Fruit fly (Drosophila melanogaster): ENCODE data around the gene Usp32.

Gene Usp32

dm6 chr3L:19906780-19907705, 36.1 kb downstream of the Usp32 start (continued):
- TF ChIP-seq CG3407 (GFP tag; optimal IDR thresholded peaks at IDR 0.05) (peak; percentile 86), ind (GFP tag; optimal IDR thresholded peaks at IDR 0.05) (peak; percentile 25), Hsf (GFP tag; optimal IDR thresholded peaks at IDR 0.05) (peak; percentile 58), p53 (GFP tag; optimal IDR thresholded peaks at IDR 0.05) (peak; percentile 33), CG18599 (GFP tag; optimal IDR thresholded peaks at IDR 0.05) (peak; percentile 88), CG17912 (GFP tag; optimal IDR thresholded peaks at IDR 0.05) (peak; percentile 34), jumu (GFP tag; optimal IDR thresholded peaks at IDR 0.05) (peak; percentile 37), Pdp1 (GFP tag; optimal IDR thresholded peaks at IDR 0.05) (peak; percentile 54 to 91), Trl (optimal IDR thresholded peaks at IDR 0.05) (peak; percentile 66 to 86), Trl (GFP tag; optimal IDR thresholded peaks at IDR 0.05) (peak; percentile 77), D19A (tag; optimal IDR thresholded peaks at IDR 0.05) (peak; percentile 9), CG8765 (GFP tag; IDR thresholded peaks at IDR 0.05) (no peak), maf-S (GFP tag; optimal IDR thresholded peaks at IDR 0.05) (peak; percentile 53), Med (GFP tag) (peak; percentile 95), CG3838 (GFP tag; optimal IDR thresholded peaks at IDR 0.05) (peak; percentile 10), nom (GFP tag; optimal IDR thresholded peaks at IDR 0.05) (no peak), Kr (GFP tag; optimal IDR thresholded peaks at IDR 0.05) (peak; percentile 22), CG12236 (GFP tag; optimal IDR thresholded peaks at IDR 0.05) (peak; percentile 74), CG30403 (GFP tag; optimal IDR thresholded peaks at IDR 0.05) (peak; percentile 11), CG7928 (GFP tag; optimal IDR thresholded peaks at IDR 0.05) (no peak), run (tag; optimal IDR thresholded peaks at IDR 0.05) (no peak), CG11456 (GFP tag; IDR thresholded peaks at IDR 0.05) (peak; percentile 62; the same call in 1 of the 3 replicates), CG17361 (GFP tag; IDR thresholded peaks at IDR 0.05) (peak; percentile 40; the same call in 1 of the 3 replicates), Lhr (GFP tag; optimal IDR thresholded peaks at IDR 0.05) (peak; percentile 62), caup (GFP tag; optimal IDR thresholded peaks at IDR 0.05; ENCODE audit: severe bottlenecking) (peak; percentile 88), Ada2b (GFP tag; IDR thresholded peaks at IDR 0.05) (peak; percentile 21; the same call in 1 of the 2 replicates), lola (GFP tag; optimal IDR thresholded peaks at IDR 0.05) (peak in 1 of 3 experiments; percentile 56), Eip74EF (GFP tag; optimal IDR thresholded peaks at IDR 0.05) (peak in 1 of 2 experiments; percentile 20), cg (GFP tag; optimal IDR thresholded peaks at IDR 0.05) (peak; percentile 89), Gsc (GFP tag; IDR thresholded peaks at IDR 0.05) (no peak), CG10267 (tag; optimal IDR thresholded peaks at IDR 0.05) (no peak), CG3726 (GFP tag; IDR thresholded peaks at IDR 0.05) (no peak; the same call in 2 of the 3 replicates), Aef1 (GFP tag; IDR thresholded peaks at IDR 0.05) (no peak; the same call in 2 of the 3 replicates), ham (GFP tag; IDR thresholded peaks at IDR 0.05) (no peak), Abd-B (GFP tag; optimal IDR thresholded peaks at IDR 0.05) (no peak), dimm (GFP tag; IDR thresholded peaks at IDR 0.05) (no peak), rib (GFP tag; IDR thresholded peaks at IDR 0.05) (0 out of 2 replicates have a peak, but pooled peaks have one; percentile 22), CG4328 (GFP tag; optimal IDR thresholded peaks at IDR 0.05) (peak; percentile 74), CG3847 (GFP tag; IDR thresholded peaks at IDR 0.05) (no peak; the same call in 1 of the 2 replicates), gsb-n (tag; optimal IDR thresholded peaks at IDR 0.05) (peak; percentile 8), CG16813 (GFP tag; IDR thresholded peaks at IDR 0.05; ENCODE audit: partially characterized antibody) (no peak), CG8290 (GFP tag; optimal IDR thresholded peaks at IDR 0.05) (no peak), CG8290 (tag; optimal IDR thresholded peaks at IDR 0.05) (peak; percentile 66 to 91), klu (GFP tag; IDR thresholded peaks at IDR 0.05) (no peak), wor (GFP tag; IDR thresholded peaks at IDR 0.05) (no peak), CG7357 (GFP tag; IDR thresholded peaks at IDR 0.05) (no peak), fd3F (GFP tag; optimal IDR thresholded peaks at IDR 0.05) (peak; percentile 64), CG6175 (GFP tag; IDR thresholded peaks at IDR 0.05) (no peak)

All from whole organism, embryonic.